Fruit fly (Drosophila melanogaster) whole organism, embryonic: ENCODE results near the gene Cpr73D.

ENCODE experiments used
- Antp ChIP-seq: fragments of 200-800 bp; sonication (Bioruptor generic); optimal IDR thresholded peaks from 3 replicates; lab custom pipeline; 2016; ENCODE audit warnings: missing biosample characterization, missing genetic modification characterization
- Atf3 ChIP-seq: fragments of 200-800 bp; sonication (Bioruptor generic); optimal IDR thresholded peaks from 3 replicates; lab custom pipeline; 2016; ENCODE audit warnings: missing biosample characterization, missing genetic modification characterization
- B-H1 ChIP-seq: fragments of 200-800 bp; sonication (Bioruptor generic); IDR thresholded peaks from 3 replicates; pipeline ENCODE4 v1.3.6; 2022; ENCODE audit warnings: missing biosample characterization, missing genetic modification characterization
- Bdp1 ChIP-seq: fragments of 200-800 bp; sonication (Bioruptor generic); optimal IDR thresholded peaks from 3 replicates; lab custom pipeline; 2016; ENCODE audit warnings: missing biosample characterization, missing genetic modification characterization
- CG12104 ChIP-seq: fragments of 200-800 bp; sonication (Bioruptor generic); optimal IDR thresholded peaks from 3 replicates; lab custom pipeline; 2016; ENCODE audit warnings: missing biosample characterization, missing genetic modification characterization
- CG14710 ChIP-seq: fragments of 200-800 bp; sonication (Bioruptor generic); optimal IDR thresholded peaks from 3 replicates; lab custom pipeline; 2019; ENCODE audit warnings: missing biosample characterization, mild to moderate bottlenecking, missing genetic modification characterization, moderate library complexity
- CG16779 ChIP-seq: fragments of 200-800 bp; sonication (Bioruptor generic); IDR thresholded peaks from 2 replicates; pipeline ENCODE4 v1.3.6; 2022; ENCODE audit warnings: missing biosample characterization, missing genetic modification characterization
- CG17802 ChIP-seq: fragments of 200-800 bp; sonication (Bioruptor generic); optimal IDR thresholded peaks from 2 replicates; lab custom pipeline; 2018; ENCODE audit warnings: missing biosample characterization, mild to moderate bottlenecking, missing genetic modification characterization, moderate library complexity
- CG18619 ChIP-seq: fragments of 200-800 bp; sonication (Bioruptor generic); optimal IDR thresholded peaks from 3 replicates; lab custom pipeline; 2017; ENCODE audit warnings: missing biosample characterization, mild to moderate bottlenecking, missing genetic modification characterization
- CG2712 ChIP-seq: fragments of 200-800 bp; optimal IDR thresholded peaks from 3 replicates; lab custom pipeline; 2019; ENCODE audit warnings: missing biosample characterization, mild to moderate bottlenecking, missing genetic modification characterization, moderate library complexity
- CG3065 ChIP-seq: fragments of 200-800 bp; sonication (Bioruptor generic); optimal IDR thresholded peaks from 2 replicates; lab custom pipeline; 2016; ENCODE audit warnings: missing biosample characterization, missing genetic modification characterization
- CG3838 ChIP-seq: fragments of 200-800 bp; sonication (Bioruptor generic); optimal IDR thresholded peaks from 3 replicates; lab custom pipeline; 2016; ENCODE audit warnings: missing biosample characterization, missing genetic modification characterization
- CG42726 ChIP-seq: fragments of 200-800 bp; sonication (Bioruptor generic); IDR thresholded peaks from 2 replicates; pipeline ENCODE4 v1.3.6; 2022; ENCODE audit warnings: missing biosample characterization, missing genetic modification characterization; ENCODE audit not compliant: partially characterized antibody
- CG4424 ChIP-seq: fragments of 200-800 bp; sonication (Bioruptor generic); optimal IDR thresholded peaks from 3 replicates; lab custom pipeline; 2016; ENCODE audit warnings: missing biosample characterization, missing genetic modification characterization
- CG4820 ChIP-seq: fragments of 200-800 bp; sonication (Bioruptor generic); optimal IDR thresholded peaks from 3 replicates; lab custom pipeline; 2016; ENCODE audit warnings: missing biosample characterization, missing genetic modification characterization
- CG6654 ChIP-seq: fragments of 200-800 bp; sonication (Bioruptor generic); optimal IDR thresholded peaks from 2 replicates; lab custom pipeline; 2017; ENCODE audit warnings: missing biosample characterization, mild to moderate bottlenecking, missing genetic modification characterization
- CG6765 ChIP-seq: fragments of 200-800 bp; sonication (Bioruptor generic); optimal IDR thresholded peaks from 3 replicates; lab custom pipeline; 2017; ENCODE audit warnings: missing biosample characterization, mild to moderate bottlenecking, missing genetic modification characterization
- CG7271 ChIP-seq: fragments of 200-800 bp; sonication (Bioruptor generic); optimal IDR thresholded peaks from 2 replicates; lab custom pipeline; 2018; ENCODE audit warnings: missing biosample characterization, mild to moderate bottlenecking, missing genetic modification characterization, moderate library complexity
- CG8281 ChIP-seq: fragments of 200-800 bp; sonication (Bioruptor generic); optimal IDR thresholded peaks from 2 replicates; lab custom pipeline; 2018; ENCODE audit warnings: missing biosample characterization, mild to moderate bottlenecking, missing genetic modification characterization, moderate library complexity
- Dip3 ChIP-seq: fragments of 200-800 bp; sonication (Bioruptor generic); optimal IDR thresholded peaks from 3 replicates; lab custom pipeline; 2016; ENCODE audit warnings: missing biosample characterization, missing genetic modification characterization
- Dll ChIP-seq: fragments of 200-800 bp; sonication (Bioruptor generic); IDR thresholded peaks from 4 replicates; pipeline ENCODE4 v1.3.6; 2022; ENCODE audit warnings: missing biosample characterization, missing genetic modification characterization; ENCODE audit not compliant: partially characterized antibody
- Drgx ChIP-seq: fragments of 200-800 bp; sonication (Bioruptor generic); IDR thresholded peaks from 2 replicates; pipeline ENCODE4 v1.3.6; 2022; ENCODE audit warnings: missing biosample characterization, missing genetic modification characterization
- Gsc ChIP-seq: fragments of 200-800 bp; sonication (Bioruptor generic); IDR thresholded peaks from 2 replicates; pipeline ENCODE4 v1.3.6; 2022; ENCODE audit warnings: missing biosample characterization, missing genetic modification characterization
- Gug ChIP-seq: fragments of 200-800 bp; sonication (Bioruptor generic); IDR thresholded peaks from 4 replicates; pipeline ENCODE4 v1.3.6; 2022; ENCODE audit warnings: missing biosample characterization, missing genetic modification characterization
- Hand ChIP-seq: fragments of 200-800 bp; sonication (Bioruptor generic); optimal IDR thresholded peaks from 2 replicates; lab custom pipeline; 2017; ENCODE audit warnings: mild to moderate bottlenecking, missing biosample characterization, missing genetic modification reagents, missing genetic modification characterization
- Hmr ChIP-seq: fragments of 200-800 bp; sonication (Bioruptor generic); optimal IDR thresholded peaks from 3 replicates; lab custom pipeline; 2017; ENCODE audit warnings: mild to moderate bottlenecking, missing biosample characterization, missing genetic modification reagents, missing genetic modification characterization
- Kr ChIP-seq: fragments of 200-800 bp; sonication (Bioruptor generic); optimal IDR thresholded peaks from 2 replicates; lab custom pipeline; 2017; ENCODE audit warnings: missing biosample characterization, mild to moderate bottlenecking, missing genetic modification characterization
- Myb ChIP-seq: fragments of 200-800 bp; sonication (Bioruptor generic); optimal IDR thresholded peaks from 2 replicates; lab custom pipeline; 2016; ENCODE audit warnings: missing biosample characterization, missing genetic modification characterization
- NfI ChIP-seq: fragments of 200-800 bp; sonication (Bioruptor generic); optimal IDR thresholded peaks from 3 replicates; lab custom pipeline; 2018; ENCODE audit warnings: missing biosample characterization, mild to moderate bottlenecking, missing genetic modification characterization, moderate library complexity
- Ptx1 ChIP-seq: fragments of 200-800 bp; sonication (Bioruptor generic); IDR thresholded peaks from 2 replicates; pipeline ENCODE4 v1.3.6; 2022; ENCODE audit warnings: missing biosample characterization, missing genetic modification characterization
- Rx ChIP-seq: fragments of 200-800 bp; sonication (Bioruptor generic); IDR thresholded peaks from 2 replicates; pipeline ENCODE4 v1.3.6; 2022; ENCODE audit warnings: missing biosample characterization, missing genetic modification characterization
- Side ChIP-seq: fragments of 200-800 bp; sonication (Bioruptor generic); optimal IDR thresholded peaks from 2 replicates; lab custom pipeline; 2016; ENCODE audit warnings: missing biosample characterization, missing genetic modification characterization
- TFAM ChIP-seq: fragments of 200-800 bp; sonication (Bioruptor generic); optimal IDR thresholded peaks from 2 replicates; lab custom pipeline; 2017; ENCODE audit warnings: missing biosample characterization, missing genetic modification characterization, inconsistent platforms
- amos ChIP-seq: fragments of 200-800 bp; sonication (Bioruptor generic); IDR thresholded peaks from 2 replicates; pipeline ENCODE4 v1.3.6; 2022; ENCODE audit warnings: missing biosample characterization, missing genetic modification characterization; ENCODE audit not compliant: partially characterized antibody
- bbx ChIP-seq: fragments of 200-800 bp; sonication (Bioruptor generic); IDR thresholded peaks from 2 replicates; pipeline ENCODE4 v1.3.6; 2022; ENCODE audit warnings: missing biosample characterization, missing genetic modification characterization; ENCODE audit not compliant: partially characterized antibody
- chif ChIP-seq, 2 experiments: fragments of 200-800 bp; sonication (Bioruptor generic); optimal IDR thresholded peaks; 3 replicates each; lab custom pipeline; 2016; ENCODE audit warnings: missing biosample characterization in 2 of 2, missing genetic modification characterization in 2 of 2
- ci ChIP-seq: fragments of 200-800 bp; sonication (Bioruptor generic); IDR thresholded peaks from 3 replicates; pipeline ENCODE4 v1.3.6; 2022; ENCODE audit warnings: missing biosample characterization, missing genetic modification characterization
- disco-r ChIP-seq: fragments of 200-800 bp; sonication (Bioruptor generic); optimal IDR thresholded peaks from 2 replicates; lab custom pipeline; 2016; ENCODE audit warnings: missing biosample characterization, missing genetic modification characterization
- ewg ChIP-seq: fragments of 200-800 bp; sonication (Bioruptor generic); optimal IDR thresholded peaks from 3 replicates; lab custom pipeline; 2017; ENCODE audit warnings: mild to moderate bottlenecking, missing biosample characterization, missing genetic modification reagents, missing genetic modification characterization
- fd96Cb ChIP-seq: fragments of 200-800 bp; sonication (Bioruptor generic); optimal IDR thresholded peaks from 2 replicates; lab custom pipeline; 2018; ENCODE audit warnings: missing biosample characterization, mild to moderate bottlenecking, missing genetic modification characterization, moderate library complexity
- gt ChIP-seq: fragments of 200-800 bp; sonication (Bioruptor generic); IDR thresholded peaks from 2 replicates; pipeline ENCODE4 v1.3.6; 2022; ENCODE audit warnings: missing biosample characterization, missing genetic modification characterization
- kay ChIP-seq: fragments of 200-800 bp; sonication (Bioruptor generic); optimal IDR thresholded peaks from 2 replicates; lab custom pipeline; 2016; ENCODE audit warnings: missing biosample characterization, missing genetic modification characterization
- ken ChIP-seq: fragments of 200-800 bp; sonication (Bioruptor generic); IDR thresholded peaks from 3 replicates; pipeline ENCODE4 v1.3.6; 2022; ENCODE audit warnings: missing biosample characterization, missing genetic modification characterization
- lov ChIP-seq, 2 experiments: fragments of 200-800 bp in 1 of 2; fragments of >200 bp in 1 of 2; sonication (Bioruptor generic) in 1 of 2; IDR thresholded peaks in 1 of 2; optimal IDR thresholded peaks in 1 of 2; 2 replicates in 1 of 2; 3 replicates in 1 of 2; pipeline versions ENCODE4 v1.3.6 to Lab custom; 2017 to 2022; ENCODE audit warnings: missing biosample characterization in 1 of 2, missing genetic modification characterization in 1 of 2
- nerfin-2 ChIP-seq: fragments of 200-800 bp; sonication (Bioruptor generic); IDR thresholded peaks from 2 replicates; pipeline ENCODE4 v1.3.6; 2022; ENCODE audit warnings: missing biosample characterization, missing genetic modification characterization; ENCODE audit not compliant: partially characterized antibody
- nmo ChIP-seq: fragments of 200-800 bp; sonication (Bioruptor generic); optimal IDR thresholded peaks from 2 replicates; lab custom pipeline; 2018; ENCODE audit warnings: missing biosample characterization, mild to moderate bottlenecking, missing genetic modification characterization, moderate library complexity
- psq ChIP-seq: fragments of 200-800 bp; sonication (Bioruptor generic); optimal IDR thresholded peaks from 2 replicates; lab custom pipeline; 2017; ENCODE audit warnings: missing biosample characterization, missing genetic modification characterization
- sc ChIP-seq, 3 experiments: fragments of >200 bp in 2 of 3; fragments of 200-800 bp in 1 of 3; sonication (Bioruptor generic) in 1 of 3; optimal IDR thresholded peaks; 2 replicates in 2 of 3; 3 replicates in 1 of 3; lab custom pipeline; 2017; ENCODE audit warnings: mild to moderate bottlenecking in 1 of 3, missing biosample characterization in 1 of 3, missing genetic modification characterization in 1 of 3, missing genetic modification reagents in 1 of 3
- shn ChIP-seq: fragments of 200-800 bp; sonication (Bioruptor generic); optimal IDR thresholded peaks from 3 replicates; lab custom pipeline; 2016; ENCODE audit warnings: missing biosample characterization, missing genetic modification characterization
- sug ChIP-seq: fragments of 200-800 bp; optimal IDR thresholded peaks from 2 replicates; lab custom pipeline; 2019; ENCODE audit warnings: missing biosample characterization, mild to moderate bottlenecking, missing genetic modification characterization, moderate library complexity
- yki ChIP-seq: fragments of >200 bp; optimal IDR thresholded peaks from 3 replicates; lab custom pipeline; 2018

Cpr73D gene

DNA sequence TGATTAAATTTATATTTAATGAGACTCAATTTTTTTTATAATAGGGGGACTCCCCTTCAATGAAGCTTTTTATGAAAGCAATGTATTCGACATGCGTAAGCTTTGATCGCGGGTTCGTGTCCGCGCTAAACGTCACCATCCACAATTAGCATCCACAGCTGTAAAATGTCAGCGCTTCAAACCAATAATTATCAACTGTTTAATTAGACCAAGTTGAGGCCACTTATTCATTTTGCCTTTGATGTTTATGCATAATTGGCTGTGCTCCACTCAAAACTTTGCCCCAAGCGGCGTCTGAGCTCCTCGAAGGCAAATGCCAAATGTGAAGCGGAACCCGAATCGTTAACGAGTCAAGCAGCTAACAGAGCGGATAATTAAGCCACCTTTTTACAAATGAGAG lies 28.1 kb upstream of the Cpr73D start (continued):
- TF ChIP-seq CG4424 (GFP tag; lab: Kevin White, UChicago): no peak
- no peak for TF ChIP-seq Bdp1
- no peak for TF ChIP-seq Gug (GFP tag; lab: Robert Waterston, UW)
- TF ChIP-seq CG14710: no peak
- TF ChIP-seq CG12104 (GFP tag; lab: Kevin White, UChicago): no peak
- TF ChIP-seq CG3065 (GFP tag; lab: Kevin White, UChicago): no peak
- no peak for TF ChIP-seq CG42726 (GFP tag; lab: Robert Waterston, UW)
- peak; percentile 35; the same call in 1 of the 2 replicates for TF ChIP-seq amos (GFP tag; lab: Robert Waterston, UW)
- TF ChIP-seq chif (GFP tag; optimal IDR thresholded peaks at IDR 0.05; lab: Kevin White, UChicago): no peak
- TF ChIP-seq B-H1 (GFP tag; lab: Robert Waterston, UW): no peak
- TF ChIP-seq Myb (GFP tag; lab: Kevin White, UChicago): no peak
- no peak for TF ChIP-seq sc (optimal IDR thresholded peaks at IDR 0.05; lab: Kevin White, UChicago)
- TF ChIP-seq sc (GFP tag; optimal IDR thresholded peaks at IDR 0.05; lab: Kevin White, UChicago): no peak
- TF ChIP-seq sug (tag; lab: Kevin White, UChicago): no peak
- TF ChIP-seq CG17802 (tag; lab: Kevin White, UChicago): no peak
- TF ChIP-seq disco-r (GFP tag; lab: Kevin White, UChicago): no peak
- TF ChIP-seq lov (optimal IDR thresholded peaks at IDR 0.05; lab: Kevin White, UChicago): no peak
- TF ChIP-seq lov (GFP tag; IDR thresholded peaks at IDR 0.05; lab: Robert Waterston, UW): no peak
- TF ChIP-seq Side (GFP tag; lab: Kevin White, UChicago): no peak
- TF ChIP-seq CG8281 (tag; lab: Kevin White, UChicago): no peak
- TF ChIP-seq Hand: no peak
- no peak for TF ChIP-seq yki (lab: Kevin White, UChicago)
- no peak for TF ChIP-seq TFAM
- no peak for TF ChIP-seq CG7271 (tag; lab: Kevin White, UChicago)
- TF ChIP-seq shn (GFP tag; lab: Kevin White, UChicago): no peak
- TF ChIP-seq gt (GFP tag; lab: Robert Waterston, UW): no peak
- TF ChIP-seq ewg: no peak
- TF ChIP-seq ci (GFP tag; lab: Robert Waterston, UW): no peak
- TF ChIP-seq nerfin-2: no peak
- no peak for TF ChIP-seq Kr
- no peak for TF ChIP-seq CG3838
- peak; percentile 32; the same call in 1 of the 4 replicates for TF ChIP-seq Dll (GFP tag; lab: Robert Waterston, UW)
- TF ChIP-seq Drgx (GFP tag; lab: Robert Waterston, UW): no peak
- no peak for TF ChIP-seq kay
- TF ChIP-seq Hmr (GFP tag; lab: Kevin White, UChicago): no peak
- no peak for TF ChIP-seq CG6654 (GFP tag; lab: Kevin White, UChicago)
- no peak for TF ChIP-seq NfI (GFP tag; lab: Kevin White, UChicago)
- TF ChIP-seq Gsc (GFP tag; lab: Robert Waterston, UW): no peak
- TF ChIP-seq ken (GFP tag; lab: Robert Waterston, UW): no peak
- TF ChIP-seq psq (GFP tag; lab: Kevin White, UChicago): no peak
- no peak for TF ChIP-seq CG4820 (GFP tag; lab: Kevin White, UChicago)
- TF ChIP-seq bbx (GFP tag; lab: Robert Waterston, UW): 0 out of 2 replicates have a peak, but pooled peaks have one; percentile 18
- TF ChIP-seq Antp (GFP tag; lab: Kevin White, UChicago): no peak
- no peak for TF ChIP-seq nmo (GFP tag; lab: Kevin White, UChicago)
- TF ChIP-seq Ptx1: no peak
- no peak for TF ChIP-seq fd96Cb (tag; lab: Kevin White, UChicago)
- no peak for TF ChIP-seq Rx (GFP tag; lab: Robert Waterston, UW)
- TF ChIP-seq Dip3 (GFP tag; lab: Kevin White, UChicago): no peak
- TF ChIP-seq CG16779 (GFP tag; lab: Robert Waterston, UW): no peak
- TF ChIP-seq CG18619 (GFP tag; lab: Kevin White, UChicago): no peak
- no peak for TF ChIP-seq Atf3 (GFP tag; lab: Kevin White, UChicago)
- no peak for TF ChIP-seq CG6765 (GFP tag; lab: Kevin White, UChicago)
- TF ChIP-seq CG2712 (tag; lab: Kevin White, UChicago): no peak
